Fruit fly (Drosophila melanogaster) whole organism: ENCODE measurements around the gene CG7126.

Source experiments
- CG8478 ChIP-seq: fragments of >200 bp; optimal IDR thresholded peaks from 2 replicates; lab custom pipeline; 2018; ENCODE audit warnings: inconsistent platforms
- EcR ChIP-seq, 2 experiments: fragments of >200 bp; optimal IDR thresholded peaks; 2 replicates each; lab custom pipeline; 2017; ENCODE audit warnings: missing biosample characterization in 2 of 2, missing genetic modification characterization in 2 of 2, missing genetic modification reagents in 2 of 2
- pan ChIP-seq: fragments of >200 bp; optimal IDR thresholded peaks from 2 replicates; lab custom pipeline; 2017
- psq ChIP-seq: fragments of >200 bp; optimal IDR thresholded peaks from 2 replicates; lab custom pipeline; 2017
- usp ChIP-seq: fragments of >200 bp; optimal IDR thresholded peaks from 2 replicates; lab custom pipeline; 2017; ENCODE audit warnings: missing biosample characterization, missing genetic modification characterization, mixed read lengths

DNA sequence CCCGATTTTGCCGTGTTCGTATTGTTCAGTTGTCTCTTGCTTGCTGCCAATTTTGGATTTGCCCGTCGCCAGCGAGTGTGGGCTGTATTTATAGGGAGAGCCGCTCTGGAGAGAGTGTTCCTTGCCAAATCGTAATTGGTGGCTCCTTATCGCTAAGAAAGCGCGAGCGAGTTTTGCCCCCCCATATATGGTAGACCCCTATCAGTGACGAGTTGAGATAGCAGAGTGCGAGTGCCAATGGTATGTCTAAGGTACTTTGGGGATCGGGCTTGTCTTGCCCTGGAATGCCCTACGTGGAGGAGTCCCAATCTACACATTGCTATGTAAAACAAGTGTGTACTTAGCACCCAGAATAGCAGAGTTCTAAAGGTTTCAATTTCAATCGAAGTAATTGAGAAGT, 23.2 kb downstream of the CG7126 start, which contains the start of gene CG7142:
- TF ChIP-seq pan (lab: Kevin White, UChicago) (no peak), usp (GFP tag; lab: Kevin White, UChicago) (no peak), CG8478 (no peak), EcR (GFP tag; optimal IDR thresholded peaks at IDR 0.05; lab: Kevin White, UChicago) (no peak), psq (lab: Kevin White, UChicago) (no peak)
